Fruit fly (Drosophila melanogaster) whole organism, wandering third instar larva: ENCODE results near the gene Alp4.

Source experiments
- Abd-B ChIP-seq: fragments of >200 bp; optimal IDR thresholded peaks from 2 replicates; lab custom pipeline; 2017; ENCODE audit warnings: missing biosample characterization, missing genetic modification characterization
- CG32264 ChIP-seq: fragments of 200-800 bp; sonication (Bioruptor generic); optimal IDR thresholded peaks from 2 replicates; lab custom pipeline; 2016; ENCODE audit warnings: missing biosample characterization, missing genetic modification characterization
- CG9705 ChIP-seq: fragments of 200-800 bp; sonication (Bioruptor generic); optimal IDR thresholded peaks from 2 replicates; lab custom pipeline; 2018; ENCODE audit warnings: missing biosample characterization, mild to moderate bottlenecking, missing genetic modification characterization
- CrebA ChIP-seq: fragments of 200-800 bp; sonication (Bioruptor generic); optimal IDR thresholded peaks from 2 replicates; lab custom pipeline; 2016; ENCODE audit warnings: missing biosample characterization, mild to moderate bottlenecking, missing genetic modification characterization, borderline replicate concordance
- Dfd ChIP-seq: fragments of >200 bp; optimal IDR thresholded peaks from 2 replicates; lab custom pipeline; 2017; ENCODE audit warnings: missing biosample characterization, missing genetic modification characterization
- Dif ChIP-seq: fragments of 200-275, 200-300 bp; sonication (Bioruptor generic); optimal IDR thresholded peaks from 2 replicates; lab custom pipeline; 2018; ENCODE audit warnings: missing biosample characterization, missing genetic modification characterization; ENCODE audit not compliant: partially characterized antibody
- GATAd ChIP-seq: sonication (Bioruptor generic); optimal IDR thresholded peaks from 2 replicates; lab custom pipeline; 2016; ENCODE audit warnings: missing biosample characterization, missing genetic modification characterization
- HLH106 ChIP-seq: fragments of 200-800 bp; optimal IDR thresholded peaks from 3 replicates; lab custom pipeline; 2019; ENCODE audit warnings: missing biosample characterization, mild to moderate bottlenecking, missing genetic modification characterization, moderate library complexity
- Hnf4 ChIP-seq: fragments of 200-800 bp; sonication (Bioruptor generic); optimal IDR thresholded peaks from 2 replicates; lab custom pipeline; 2016; ENCODE audit warnings: missing biosample characterization, mild to moderate bottlenecking, missing genetic modification characterization
- Hr78 ChIP-seq: fragments of >200 bp; optimal IDR thresholded peaks from 2 replicates; lab custom pipeline; 2017; ENCODE audit warnings: missing biosample characterization, missing genetic modification characterization
- Hr83 ChIP-seq: fragments of 200-300 bp; sonication (Bioruptor generic); optimal IDR thresholded peaks from 2 replicates; lab custom pipeline; 2016; ENCODE audit warnings: missing biosample characterization, mild to moderate bottlenecking, missing genetic modification characterization, moderate library complexity; ENCODE audit not compliant: poor library complexity, severe bottlenecking
- Jra ChIP-seq: sonication (Bioruptor generic); optimal IDR thresholded peaks from 2 replicates; lab custom pipeline; 2016; ENCODE audit warnings: missing biosample characterization, missing genetic modification characterization
- Mio ChIP-seq: sonication (Bioruptor generic); optimal IDR thresholded peaks from 2 replicates; lab custom pipeline; 2016; ENCODE audit warnings: missing biosample characterization, missing genetic modification characterization
- Myc ChIP-seq: fragments of >200 bp; optimal IDR thresholded peaks from 2 replicates; lab custom pipeline; 2017
- N ChIP-seq: fragments of >200 bp; optimal IDR thresholded peaks from 2 replicates; lab custom pipeline; 2018; ENCODE audit warnings: missing biosample characterization, missing external identifiers, missing genetic modification characterization
- OdsH ChIP-seq: fragments of 200-800 bp; sonication (Bioruptor generic); optimal IDR thresholded peaks from 2 replicates; lab custom pipeline; 2016; ENCODE audit warnings: missing biosample characterization, mild to moderate bottlenecking, missing genetic modification characterization
- Rel ChIP-seq, 2 experiments: fragments of 200-800 bp; sonication (Bioruptor generic) in 1 of 2; optimal IDR thresholded peaks; 2 replicates in 1 of 2; 3 replicates in 1 of 2; lab custom pipeline; 2016 to 2019; ENCODE audit warnings: mild to moderate bottlenecking in 2 of 2, missing biosample characterization in 2 of 2, missing genetic modification characterization in 2 of 2, moderate library complexity in 1 of 2
- Sp1 ChIP-seq: fragments of 200-800 bp; sonication (Bioruptor generic); optimal IDR thresholded peaks from 3 replicates; lab custom pipeline; 2019; ENCODE audit warnings: missing biosample characterization, mild to moderate bottlenecking, missing genetic modification characterization, moderate library complexity
- Vsx2 ChIP-seq: fragments of 200-300, 225-300 bp; sonication (Bioruptor generic); optimal IDR thresholded peaks from 2 replicates; lab custom pipeline; 2018; ENCODE audit warnings: missing biosample characterization, missing genetic modification characterization; ENCODE audit not compliant: partially characterized antibody
- br ChIP-seq: fragments of 200-800 bp; sonication (Bioruptor generic); optimal IDR thresholded peaks from 2 replicates; lab custom pipeline; 2016; ENCODE audit warnings: missing biosample characterization, missing genetic modification characterization
- brk ChIP-seq: fragments of 200-800 bp; sonication (Bioruptor generic); optimal IDR thresholded peaks from 2 replicates; lab custom pipeline; 2016; ENCODE audit warnings: missing biosample characterization, mild to moderate bottlenecking, missing genetic modification characterization
- dl ChIP-seq, 2 experiments: fragments of 175-275, 200-275 bp in 1 of 2; fragments of 200-275 bp in 1 of 2; sonication (Bioruptor generic); optimal IDR thresholded peaks; lab custom pipeline; 2018; ENCODE audit warnings: mild to moderate bottlenecking in 2 of 2, missing biosample characterization in 2 of 2, missing genetic modification characterization in 2 of 2, moderate library complexity in 2 of 2; ENCODE audit not compliant: partially characterized antibody in 2 of 2, insufficient read depth in 1 of 2
- dmrt93B ChIP-seq: fragments of 200-800 bp; sonication (Bioruptor generic); optimal IDR thresholded peaks from 2 replicates; lab custom pipeline; 2018; ENCODE audit warnings: missing biosample characterization, mild to moderate bottlenecking, missing genetic modification characterization
- dsf ChIP-seq: sonication (Bioruptor generic); optimal IDR thresholded peaks from 2 replicates; lab custom pipeline; 2016; ENCODE audit warnings: missing biosample characterization, missing genetic modification characterization, borderline replicate concordance
- ey ChIP-seq: fragments of 200-800 bp; sonication (Bioruptor generic); optimal IDR thresholded peaks from 2 replicates; lab custom pipeline; 2016; ENCODE audit warnings: missing biosample characterization, missing genetic modification characterization
- foxo ChIP-seq, 2 experiments: fragments of 200-800 bp; sonication (Bioruptor generic); optimal IDR thresholded peaks; 2 replicates in 1 of 2; 3 replicates in 1 of 2; lab custom pipeline; 2016 to 2017; ENCODE audit warnings: missing biosample characterization in 2 of 2, missing genetic modification characterization in 2 of 2
- fru ChIP-seq: fragments of 200-800 bp; sonication (Bioruptor generic); optimal IDR thresholded peaks from 3 replicates; lab custom pipeline; 2016; ENCODE audit warnings: missing biosample characterization, mild to moderate bottlenecking, missing genetic modification characterization
- h ChIP-seq: fragments of 200-800 bp; sonication (Bioruptor generic); optimal IDR thresholded peaks from 3 replicates; lab custom pipeline; 2016; ENCODE audit warnings: missing biosample characterization, mild to moderate bottlenecking, missing genetic modification characterization
- jim ChIP-seq: fragments of 175-275, 200-325 bp; sonication (Bioruptor generic); optimal IDR thresholded peaks from 2 replicates; lab custom pipeline; 2016; ENCODE audit warnings: missing biosample characterization, mild to moderate bottlenecking, missing genetic modification characterization
- lola ChIP-seq: fragments of >200 bp; optimal IDR thresholded peaks from 2 replicates; lab custom pipeline; 2017; ENCODE audit warnings: missing biosample characterization, missing genetic modification characterization
- pan ChIP-seq: fragments of >200 bp; optimal IDR thresholded peaks from 2 replicates; lab custom pipeline; 2017
- psq ChIP-seq: fragments of 200-800 bp; sonication (Bioruptor generic); optimal IDR thresholded peaks from 3 replicates; lab custom pipeline; 2017; ENCODE audit warnings: missing biosample characterization, mild to moderate bottlenecking, missing genetic modification characterization, moderate library complexity
- rgr ChIP-seq: fragments of 200-800 bp; sonication (Bioruptor generic); optimal IDR thresholded peaks from 3 replicates; lab custom pipeline; 2016; ENCODE audit warnings: missing biosample characterization, mild to moderate bottlenecking, missing genetic modification characterization
- sage ChIP-seq: fragments of 200-800 bp; sonication (Bioruptor generic); optimal IDR thresholded peaks from 2 replicates; lab custom pipeline; 2016; ENCODE audit warnings: missing biosample characterization, mild to moderate bottlenecking, missing genetic modification characterization
- sv ChIP-seq: fragments of 200-800 bp; sonication (Bioruptor generic); optimal IDR thresholded peaks from 3 replicates; lab custom pipeline; 2016; ENCODE audit warnings: missing biosample characterization, missing genetic modification characterization
- tai ChIP-seq: sonication (Bioruptor generic); optimal IDR thresholded peaks from 2 replicates; lab custom pipeline; 2016; ENCODE audit warnings: missing biosample characterization, missing genetic modification characterization
- usp ChIP-seq: fragments of >200 bp; optimal IDR thresholded peaks from 2 replicates; lab custom pipeline; 2017; ENCODE audit warnings: missing biosample characterization, missing genetic modification characterization
- woc ChIP-seq: sonication (Bioruptor generic); optimal IDR thresholded peaks from 2 replicates; lab custom pipeline; 2016; ENCODE audit warnings: missing biosample characterization, mild to moderate bottlenecking, missing genetic modification characterization

The Alp4 gene

dm6 chr3R:31066356-31066755 is 17.6 kb downstream of the Alp4 start:
- TF ChIP-seq Dfd (GFP tag; lab: Kevin White, UChicago) (no peak), foxo (GFP tag; optimal IDR thresholded peaks at IDR 0.05; lab: Kevin White, UChicago) (peak in 1 of 2 experiments; percentile 22), br (GFP tag; lab: Kevin White, UChicago) (peak; percentile 20), ey (GFP tag; lab: Kevin White, UChicago) (no peak)

dm6 chr3R:31070732-31071131 is 22.0 kb downstream of the Alp4 start:
- TF ChIP-seq jim (GFP tag; lab: Kevin White, UChicago): no peak
- no peak for TF ChIP-seq N (GFP tag; lab: Kevin White, UChicago)
- no peak for TF ChIP-seq sage (GFP tag; lab: Kevin White, UChicago)
- TF ChIP-seq fru (GFP tag; lab: Kevin White, UChicago): no peak
- no peak for TF ChIP-seq Abd-B (GFP tag; lab: Kevin White, UChicago)
- TF ChIP-seq Hr78 (GFP tag; lab: Kevin White, UChicago): no peak
- TF ChIP-seq rgr (GFP tag; lab: Kevin White, UChicago): no peak
- no peak for TF ChIP-seq CG32264 (GFP tag; lab: Kevin White, UChicago)
- no peak for TF ChIP-seq ey (GFP tag; lab: Kevin White, UChicago)
- TF ChIP-seq CG9705 (GFP tag; lab: Kevin White, UChicago): no peak
- no peak for TF ChIP-seq Vsx2 (GFP tag; lab: Kevin White, UChicago)
- TF ChIP-seq Rel (GFP tag; optimal IDR thresholded peaks at IDR 0.05; lab: Kevin White, UChicago): no peak
- TF ChIP-seq Rel (tag; optimal IDR thresholded peaks at IDR 0.05; lab: Kevin White, UChicago): no peak

dm6 chr3R:31086394-31086793 is 37.7 kb downstream of the Alp4 start:
- no peak for TF ChIP-seq dmrt93B (GFP tag; lab: Kevin White, UChicago)
- TF ChIP-seq Abd-B (GFP tag; lab: Kevin White, UChicago): peak; percentile 21
- TF ChIP-seq GATAd (GFP tag; lab: Kevin White, UChicago): no peak
- no peak for TF ChIP-seq tai (GFP tag; lab: Kevin White, UChicago)
- peak; percentile 67 for TF ChIP-seq Vsx2 (GFP tag; lab: Kevin White, UChicago)
- TF ChIP-seq rgr (GFP tag; lab: Kevin White, UChicago): no peak
- no peak for TF ChIP-seq brk
- TF ChIP-seq dl (GFP tag; optimal IDR thresholded peaks at IDR 0.05; lab: Kevin White, UChicago; ENCODE audit: insufficient read depth in 1 of 2, partially characterized antibody in 2 of 2): no peak
- TF ChIP-seq HLH106 (tag; lab: Kevin White, UChicago): no peak
- TF ChIP-seq Dif: peak; percentile 69
- no peak for TF ChIP-seq sage (GFP tag; lab: Kevin White, UChicago)
- no peak for TF ChIP-seq woc (GFP tag; lab: Kevin White, UChicago)
- no peak for TF ChIP-seq Sp1 (GFP tag; lab: Kevin White, UChicago)
- TF ChIP-seq Myc (lab: Kevin White, UChicago): peak; percentile 79
- TF ChIP-seq Jra: no peak
- TF ChIP-seq dsf (GFP tag; lab: Kevin White, UChicago): no peak
- TF ChIP-seq sv (GFP tag; lab: Kevin White, UChicago): no peak
- TF ChIP-seq Dfd (GFP tag; lab: Kevin White, UChicago): no peak
- no peak for TF ChIP-seq foxo (GFP tag; optimal IDR thresholded peaks at IDR 0.05; lab: Kevin White, UChicago)
- no peak for TF ChIP-seq Mio (GFP tag; lab: Kevin White, UChicago)
- TF ChIP-seq CG9705 (GFP tag; lab: Kevin White, UChicago): no peak
- no peak for TF ChIP-seq CG32264 (GFP tag; lab: Kevin White, UChicago)
- TF ChIP-seq CrebA (GFP tag; lab: Kevin White, UChicago): no peak
- TF ChIP-seq Hr78 (GFP tag; lab: Kevin White, UChicago): no peak
- no peak for TF ChIP-seq usp (GFP tag; lab: Kevin White, UChicago)
- peak; percentile 74 for TF ChIP-seq N (GFP tag; lab: Kevin White, UChicago)
- TF ChIP-seq pan (lab: Kevin White, UChicago): no peak
- no peak for TF ChIP-seq Rel (GFP tag; optimal IDR thresholded peaks at IDR 0.05; lab: Kevin White, UChicago)
- no peak for TF ChIP-seq Rel (tag; optimal IDR thresholded peaks at IDR 0.05; lab: Kevin White, UChicago)
- no peak for TF ChIP-seq ey (GFP tag; lab: Kevin White, UChicago)
- no peak for TF ChIP-seq psq (GFP tag; lab: Kevin White, UChicago)
- TF ChIP-seq Hr83 (GFP tag; lab: Kevin White, UChicago): no peak
- no peak for TF ChIP-seq jim (GFP tag; lab: Kevin White, UChicago)
- TF ChIP-seq br (GFP tag; lab: Kevin White, UChicago): no peak
- no peak for TF ChIP-seq h (GFP tag; lab: Kevin White, UChicago)
- no peak for TF ChIP-seq lola (GFP tag; lab: Kevin White, UChicago)
- TF ChIP-seq fru (GFP tag; lab: Kevin White, UChicago): no peak
- TF ChIP-seq OdsH: no peak
- no peak for TF ChIP-seq Hnf4 (GFP tag; lab: Kevin White, UChicago)
- TF ChIP-seq, all 38 proteins: peak for 5
